Worm (Caenorhabditis elegans): ENCODE results near the gene C38H2.2.

Gene C38H2.2

ce11 chrIII:10421680-10422079, 40.1 kb downstream of the C38H2.2 start:
- TF ChIP-seq ztf-29 (GFP tag; IDR thresholded peaks at IDR 0.05) (no peak), ref-1 (GFP tag; conservative IDR thresholded peaks at IDR 0.05) (0 out of 2 replicates have a peak, but pooled peaks have one; percentile 22)

DNA sequence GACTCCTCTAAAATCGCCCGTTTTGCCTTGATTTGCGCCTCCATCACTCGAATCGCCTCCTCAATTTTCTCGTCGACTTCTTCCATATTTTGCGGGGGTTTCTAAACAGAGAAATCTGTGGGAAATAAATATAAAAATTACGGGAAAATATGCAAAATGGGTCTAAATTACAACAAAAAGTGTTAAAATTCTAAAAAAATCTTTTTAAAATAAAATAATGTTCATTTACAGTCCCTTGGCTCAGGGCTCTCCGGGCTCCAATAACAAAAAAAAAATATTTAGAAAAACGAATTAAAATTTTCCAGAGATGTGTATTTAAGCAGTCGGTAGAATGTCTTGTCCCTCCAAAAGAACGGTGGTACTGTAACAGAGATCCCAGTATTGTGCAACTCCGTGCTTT, 42.3 kb downstream of the C38H2.2 start, which contains the start of gene M03C11.6:
TSS of gene M03C11.6 (minus strand) at position 101 of the 400 bp plus-strand sequence.
- no peak for TF ChIP-seq klf-2 (GFP tag; conservative IDR thresholded peaks at IDR 0.05)
- TF ChIP-seq tab-1 (GFP tag; IDR thresholded peaks at IDR 0.05): no peak
- TF ChIP-seq cog-1 (tag; optimal IDR thresholded peaks at IDR 0.05): no peak
- no peak for TF ChIP-seq ref-1 (GFP tag; conservative IDR thresholded peaks at IDR 0.05)
- no peak for TF ChIP-seq ztf-23 (GFP tag; IDR thresholded peaks at IDR 0.05)
- TF ChIP-seq flt-1 (GFP tag; IDR thresholded peaks at IDR 0.05): no peak
- no peak for TF ChIP-seq ztf-29 (GFP tag; IDR thresholded peaks at IDR 0.05)
- TF ChIP-seq T22C8.4 (GFP tag; IDR thresholded peaks at IDR 0.05): no peak
- no peak for TF ChIP-seq med-1 (GFP tag; optimal IDR thresholded peaks at IDR 0.05; ENCODE audit: insufficient read depth)

- TF ChIP-seq flt-1 (GFP tag; IDR thresholded peaks at IDR 0.05): no peak
- no peak for TF ChIP-seq med-1 (GFP tag; optimal IDR thresholded peaks at IDR 0.05; ENCODE audit: insufficient read depth)
- TF ChIP-seq ref-1 (GFP tag; conservative IDR thresholded peaks at IDR 0.05): no peak
- TF ChIP-seq cog-1 (tag; optimal IDR thresholded peaks at IDR 0.05): no peak
- TF ChIP-seq ztf-29 (GFP tag; IDR thresholded peaks at IDR 0.05): no peak
- TF ChIP-seq tab-1 (GFP tag; IDR thresholded peaks at IDR 0.05): no peak
- TF ChIP-seq T22C8.4 (GFP tag; IDR thresholded peaks at IDR 0.05): no peak
- no peak for TF ChIP-seq klf-2 (GFP tag; conservative IDR thresholded peaks at IDR 0.05)
- TF ChIP-seq ztf-23 (GFP tag; IDR thresholded peaks at IDR 0.05): no peak
Observed at ce11 chrIII:10427882-10428281, 46.3 kb downstream of the C38H2.2 start, which contains the start of gene prp-3. Gene prp-3 (minus strand): TSS chrIII:10427982.

DNA sequence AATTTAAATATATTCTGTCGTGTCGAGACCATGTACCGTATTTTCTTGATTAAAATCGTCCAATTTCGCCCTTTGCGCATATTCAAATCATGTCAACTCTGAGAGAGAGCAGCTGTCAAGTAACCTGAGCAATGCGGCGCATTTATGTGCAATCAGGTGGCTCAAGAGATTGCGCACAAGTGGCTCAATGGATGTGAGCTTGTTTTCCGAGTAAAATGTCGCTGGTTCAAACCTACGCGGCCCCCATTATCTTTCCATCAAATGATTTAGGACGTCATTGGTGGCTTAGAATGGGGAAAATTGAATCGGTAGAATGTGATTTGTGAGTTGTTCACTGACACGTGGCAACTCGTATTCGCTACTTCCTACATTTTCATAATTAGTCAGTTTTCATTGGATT, 50.5 kb downstream of the C38H2.2 start:
- TF ChIP-seq med-1 (GFP tag; optimal IDR thresholded peaks at IDR 0.05; ENCODE audit: insufficient read depth): no peak
- peak; percentile 52 for TF ChIP-seq cog-1 (tag; optimal IDR thresholded peaks at IDR 0.05)
- TF ChIP-seq ztf-29 (GFP tag; IDR thresholded peaks at IDR 0.05): no peak
- peak; percentile 83 for TF ChIP-seq flt-1 (GFP tag; IDR thresholded peaks at IDR 0.05)
- TF ChIP-seq klf-2 (GFP tag; conservative IDR thresholded peaks at IDR 0.05): no peak; the same call in 1 of the 2 replicates
- peak; percentile 71; the same call in 1 of the 2 replicates for TF ChIP-seq ztf-23 (GFP tag; IDR thresholded peaks at IDR 0.05)
- TF ChIP-seq T22C8.4 (GFP tag; IDR thresholded peaks at IDR 0.05): peak; percentile 51; the same call in 1 of the 2 replicates
- TF ChIP-seq ref-1 (GFP tag; conservative IDR thresholded peaks at IDR 0.05): peak; percentile 59; the same call in 1 of the 2 replicates
- peak; percentile 79 for TF ChIP-seq tab-1 (GFP tag; IDR thresholded peaks at IDR 0.05)

All from whole organism, midembryonic.